Fruit fly (Drosophila melanogaster) whole organism, embryonic: ENCODE results near the gene CG11085.

ENCODE experiments used
- Antp ChIP-seq: fragments of 200-800 bp; sonication (Bioruptor generic); optimal IDR thresholded peaks from 3 replicates; lab custom pipeline; 2016; ENCODE audit warnings: missing biosample characterization, missing genetic modification characterization
- Atf-2 ChIP-seq: fragments of 200-800 bp; sonication (Bioruptor generic); optimal IDR thresholded peaks from 2 replicates; lab custom pipeline; 2016; ENCODE audit warnings: missing biosample characterization, missing genetic modification characterization
- CG10959 ChIP-seq: fragments of 200-800 bp; sonication (Bioruptor generic); IDR thresholded peaks from 2 replicates; pipeline ENCODE4 v1.3.6; 2022; ENCODE audit warnings: missing biosample characterization, missing genetic modification characterization
- CG11398 ChIP-seq: fragments of 200-800 bp; sonication (Bioruptor generic); optimal IDR thresholded peaks from 2 replicates; lab custom pipeline; 2016; ENCODE audit warnings: missing biosample characterization, missing genetic modification characterization
- CG12769 ChIP-seq: fragments of 200-800 bp; sonication (Bioruptor generic); optimal IDR thresholded peaks from 2 replicates; lab custom pipeline; 2019; ENCODE audit warnings: missing biosample characterization, mild to moderate bottlenecking, missing genetic modification characterization, moderate library complexity
- CG17612 ChIP-seq: fragments of 200-800 bp; sonication (Bioruptor generic); IDR thresholded peaks from 2 replicates; pipeline ENCODE4 v1.3.6; 2022; ENCODE audit warnings: missing biosample characterization, missing genetic modification characterization
- CG1832 ChIP-seq: fragments of 200-800 bp; sonication (Bioruptor generic); optimal IDR thresholded peaks from 2 replicates; lab custom pipeline; 2017; ENCODE audit warnings: missing biosample characterization, mild to moderate bottlenecking, missing genetic modification characterization, inconsistent platforms
- CG30403 ChIP-seq: fragments of 200-800 bp; sonication (Bioruptor generic); optimal IDR thresholded peaks from 3 replicates; lab custom pipeline; 2016; ENCODE audit warnings: missing biosample characterization, missing genetic modification characterization
- CG30431 ChIP-seq: fragments of 200-800 bp; sonication (Bioruptor generic); optimal IDR thresholded peaks from 2 replicates; lab custom pipeline; 2017; ENCODE audit warnings: missing biosample characterization, missing genetic modification characterization
- CG31441 ChIP-seq: fragments of 200-800 bp; sonication (Bioruptor generic); IDR thresholded peaks from 2 replicates; pipeline ENCODE4 v1.3.6; 2022; ENCODE audit warnings: missing biosample characterization, missing genetic modification characterization
- CG34376 ChIP-seq: fragments of 200-800 bp; sonication (Bioruptor generic); optimal IDR thresholded peaks from 2 replicates; lab custom pipeline; 2018; ENCODE audit warnings: missing biosample characterization, mild to moderate bottlenecking, missing genetic modification characterization
- CG3838 ChIP-seq: fragments of 200-800 bp; sonication (Bioruptor generic); optimal IDR thresholded peaks from 3 replicates; lab custom pipeline; 2016; ENCODE audit warnings: missing biosample characterization, missing genetic modification characterization
- CG3995 ChIP-seq: fragments of 200-800 bp; sonication (Bioruptor generic); optimal IDR thresholded peaks from 3 replicates; lab custom pipeline; 2016; ENCODE audit warnings: missing biosample characterization, missing genetic modification characterization
- CG4730 ChIP-seq: fragments of 200-800 bp; sonication (Bioruptor generic); IDR thresholded peaks from 2 replicates; pipeline ENCODE4 v1.3.6; 2022; ENCODE audit warnings: missing biosample characterization, missing genetic modification characterization
- CG6254 ChIP-seq: fragments of 200-800 bp; sonication (Bioruptor generic); optimal IDR thresholded peaks from 3 replicates; lab custom pipeline; 2017; ENCODE audit warnings: mild to moderate bottlenecking, missing biosample characterization, missing genetic modification reagents, missing genetic modification characterization
- CG6654 ChIP-seq: fragments of 200-800 bp; sonication (Bioruptor generic); optimal IDR thresholded peaks from 2 replicates; lab custom pipeline; 2017; ENCODE audit warnings: missing biosample characterization, mild to moderate bottlenecking, missing genetic modification characterization
- CG6854 ChIP-seq: fragments of 200-800 bp; sonication (Bioruptor generic); optimal IDR thresholded peaks from 3 replicates; lab custom pipeline; 2017; ENCODE audit warnings: missing biosample characterization, mild to moderate bottlenecking, missing genetic modification characterization
- Ets65A ChIP-seq: fragments of 200-800 bp; sonication (Bioruptor generic); peaks from one replicate; lab custom pipeline; 2016; ENCODE audit warnings: missing biosample characterization, missing genetic modification characterization
- GATAe ChIP-seq: fragments of 200-800 bp; sonication (Bioruptor generic); conservative IDR thresholded peaks from 2 replicates; pipeline ENCODE4 v1.3.6; 2022; ENCODE audit warnings: missing biosample characterization, missing genetic modification characterization
- Gsc ChIP-seq: fragments of 200-800 bp; sonication (Bioruptor generic); IDR thresholded peaks from 2 replicates; pipeline ENCODE4 v1.3.6; 2022; ENCODE audit warnings: missing biosample characterization, missing genetic modification characterization
- HHEX ChIP-seq: fragments of 200-800 bp; sonication (Bioruptor generic); optimal IDR thresholded peaks from 3 replicates; lab custom pipeline; 2017; ENCODE audit warnings: missing biosample characterization, mild to moderate bottlenecking, missing genetic modification characterization, missing genetic modification reagents
- Hey ChIP-seq: fragments of 200-800 bp; sonication (Bioruptor generic); optimal IDR thresholded peaks from 3 replicates; lab custom pipeline; 2018; ENCODE audit warnings: missing biosample characterization, mild to moderate bottlenecking, missing genetic modification characterization
- Lhr ChIP-seq: fragments of 200-800 bp; sonication (Bioruptor generic); optimal IDR thresholded peaks from 3 replicates; lab custom pipeline; 2017; ENCODE audit warnings: mild to moderate bottlenecking, missing biosample characterization, missing genetic modification reagents, missing genetic modification characterization
- MBD-R2 ChIP-seq: fragments of 200-800 bp; sonication (Bioruptor generic); IDR thresholded peaks from 2 replicates; pipeline ENCODE4 v1.3.6; 2022; ENCODE audit warnings: missing biosample characterization, missing genetic modification characterization
- MESR4 ChIP-seq: fragments of 200-800 bp; sonication (Bioruptor generic); optimal IDR thresholded peaks from 2 replicates; lab custom pipeline; 2018; ENCODE audit warnings: missing biosample characterization, mild to moderate bottlenecking, missing genetic modification characterization, moderate library complexity
- Neu2 ChIP-seq: fragments of 200-800 bp; sonication (Bioruptor generic); optimal IDR thresholded peaks from 3 replicates; lab custom pipeline; 2016; ENCODE audit warnings: missing biosample characterization, missing genetic modification characterization, borderline replicate concordance
- Side ChIP-seq: fragments of 200-800 bp; sonication (Bioruptor generic); optimal IDR thresholded peaks from 2 replicates; lab custom pipeline; 2016; ENCODE audit warnings: missing biosample characterization, missing genetic modification characterization
- ac ChIP-seq: fragments of 200-800 bp; sonication (Bioruptor generic); optimal IDR thresholded peaks from 3 replicates; lab custom pipeline; 2017; ENCODE audit warnings: missing biosample characterization, mild to moderate bottlenecking, missing genetic modification characterization
- bowl ChIP-seq: fragments of 200-800 bp; sonication (Bioruptor generic); IDR thresholded peaks from 2 replicates; pipeline ENCODE4 v1.3.6; 2022; ENCODE audit warnings: missing biosample characterization, missing genetic modification characterization
- btn ChIP-seq: fragments of 200-800 bp; sonication (Bioruptor generic); optimal IDR thresholded peaks from 2 replicates; lab custom pipeline; 2016; ENCODE audit warnings: missing biosample characterization, missing genetic modification characterization
- en ChIP-seq: fragments of 200-800 bp; sonication (Bioruptor generic); optimal IDR thresholded peaks from 2 replicates; lab custom pipeline; 2016; ENCODE audit warnings: missing biosample characterization, missing genetic modification characterization
- fd102C ChIP-seq: fragments of 200-800 bp; sonication (Bioruptor generic); optimal IDR thresholded peaks from 2 replicates; lab custom pipeline; 2018; ENCODE audit warnings: missing biosample characterization, mild to moderate bottlenecking, missing genetic modification characterization, moderate library complexity
- fd3F ChIP-seq: fragments of 200-800 bp; sonication (Bioruptor generic); optimal IDR thresholded peaks from 2 replicates; lab custom pipeline; 2018; ENCODE audit warnings: missing biosample characterization, mild to moderate bottlenecking, missing genetic modification characterization, moderate library complexity
- gem ChIP-seq: fragments of 200-800 bp; sonication (Bioruptor generic); optimal IDR thresholded peaks from 2 replicates; lab custom pipeline; 2019; ENCODE audit warnings: missing biosample characterization, mild to moderate bottlenecking, missing genetic modification characterization, moderate library complexity
- grau ChIP-seq: fragments of 200-800 bp; optimal IDR thresholded peaks from 3 replicates; lab custom pipeline; 2019; ENCODE audit warnings: missing biosample characterization, mild to moderate bottlenecking, missing genetic modification characterization, moderate library complexity
- her ChIP-seq: fragments of 200-800 bp; sonication (Bioruptor generic); optimal IDR thresholded peaks from 2 replicates; lab custom pipeline; 2016; ENCODE audit warnings: missing biosample characterization, missing genetic modification characterization
- hkb ChIP-seq, 2 experiments: fragments of 200-800 bp in 1 of 2; fragments of >200 bp in 1 of 2; sonication (Bioruptor generic) in 1 of 2; IDR thresholded peaks in 1 of 2; optimal IDR thresholded peaks in 1 of 2; 2 replicates each; pipeline versions ENCODE4 v1.3.6 to Lab custom; 2017 to 2022; ENCODE audit warnings: missing biosample characterization in 1 of 2, missing genetic modification characterization in 1 of 2
- maf-S ChIP-seq: fragments of 200-800 bp; sonication (Bioruptor generic); optimal IDR thresholded peaks from 2 replicates; lab custom pipeline; 2016; ENCODE audit warnings: missing biosample characterization, missing genetic modification characterization
- mam ChIP-seq: fragments of 200-800 bp; sonication (Bioruptor generic); optimal IDR thresholded peaks from 3 replicates; lab custom pipeline; 2016; ENCODE audit warnings: missing biosample characterization, missing genetic modification characterization
- mld ChIP-seq: fragments of 200-800 bp; sonication (Bioruptor generic); IDR thresholded peaks from 3 replicates; pipeline ENCODE4 v1.3.6; 2022; ENCODE audit warnings: missing biosample characterization, missing genetic modification characterization; ENCODE audit not compliant: partially characterized antibody
- nerfin-1 ChIP-seq: fragments of 200-800 bp; sonication (Bioruptor generic); optimal IDR thresholded peaks from 3 replicates; lab custom pipeline; 2019; ENCODE audit warnings: missing biosample characterization, mild to moderate bottlenecking, missing genetic modification characterization, moderate library complexity
- oc ChIP-seq: fragments of 200-800 bp; sonication (Bioruptor generic); optimal IDR thresholded peaks from 2 replicates; lab custom pipeline; 2018; ENCODE audit warnings: missing biosample characterization, mild to moderate bottlenecking, missing genetic modification characterization, moderate library complexity
- schlank ChIP-seq: fragments of 200-800 bp; sonication (Bioruptor generic); optimal IDR thresholded peaks from 2 replicates; lab custom pipeline; 2018; ENCODE audit warnings: missing biosample characterization, mild to moderate bottlenecking, missing genetic modification characterization
- slp2 ChIP-seq: fragments of 200-800 bp; sonication (Bioruptor generic); optimal IDR thresholded peaks from 2 replicates; lab custom pipeline; 2016; ENCODE audit warnings: missing biosample characterization, missing genetic modification characterization
- sna ChIP-seq: fragments of 200-800 bp; sonication (Bioruptor generic); IDR thresholded peaks from 2 replicates; pipeline ENCODE4 v1.3.6; 2022; ENCODE audit warnings: missing biosample characterization, missing genetic modification characterization; ENCODE audit not compliant: partially characterized antibody
- sob ChIP-seq: fragments of 200-800 bp; sonication (Bioruptor generic); IDR thresholded peaks from 2 replicates; pipeline ENCODE4 v1.3.6; 2022; ENCODE audit warnings: missing biosample characterization, missing genetic modification characterization
- sr ChIP-seq: fragments of 200-800 bp; sonication (Bioruptor generic); IDR thresholded peaks from 3 replicates; pipeline ENCODE4 v1.3.6; 2022; ENCODE audit warnings: missing biosample characterization, missing genetic modification characterization
- tx ChIP-seq: fragments of 200-800 bp; sonication (Bioruptor generic); optimal IDR thresholded peaks from 2 replicates; lab custom pipeline; 2016; ENCODE audit warnings: missing biosample characterization, missing genetic modification characterization
- yki ChIP-seq: fragments of >200 bp; optimal IDR thresholded peaks from 3 replicates; lab custom pipeline; 2018
- zen ChIP-seq: fragments of 200-800 bp; sonication (Bioruptor generic); optimal IDR thresholded peaks from 3 replicates; lab custom pipeline; 2018; ENCODE audit warnings: missing biosample characterization, mild to moderate bottlenecking, missing genetic modification characterization, moderate library complexity
- zf30C ChIP-seq: fragments of 200-800 bp; sonication (Bioruptor generic); optimal IDR thresholded peaks from 3 replicates; lab custom pipeline; 2018; ENCODE audit warnings: missing biosample characterization, mild to moderate bottlenecking, missing genetic modification characterization

Gene CG11085

dm6 chrX:12667600-12668250 is 51.6 kb downstream of the CG11085 start (continued):
- TF ChIP-seq CG12769 (tag; lab: Kevin White, UChicago) (no peak), Lhr (GFP tag; lab: Kevin White, UChicago) (no peak), oc (tag; lab: Kevin White, UChicago) (no peak), GATAe (GFP tag; lab: Robert Waterston, UW) (0 out of 2 replicates have a peak, but pooled peaks have one; percentile 9), CG6854 (GFP tag; lab: Kevin White, UChicago) (no peak), CG31441 (GFP tag; lab: Robert Waterston, UW) (no peak), CG10959 (GFP tag; lab: Robert Waterston, UW) (no peak), gem (tag; lab: Kevin White, UChicago) (no peak), CG3838 (GFP tag; lab: Kevin White, UChicago) (no peak), CG17612 (no peak), Ets65A (GFP tag; lab: Kevin White, UChicago) (peak; percentile 76), ac (GFP tag; lab: Kevin White, UChicago) (no peak), zf30C (GFP tag; lab: Kevin White, UChicago) (no peak), Gsc (no peak), HHEX (GFP tag; lab: Kevin White, UChicago) (peak; percentile 9), her (GFP tag; lab: Kevin White, UChicago) (no peak), sob (GFP tag; lab: Robert Waterston, UW) (no peak), Neu2 (GFP tag; lab: Kevin White, UChicago) (no peak), hkb (optimal IDR thresholded peaks at IDR 0.05; lab: Kevin White, UChicago) (no peak), hkb (GFP tag; IDR thresholded peaks at IDR 0.05; lab: Robert Waterston, UW) (no peak), CG34376 (GFP tag; lab: Kevin White, UChicago) (peak; percentile 8), maf-S (GFP tag; lab: Kevin White, UChicago) (no peak), sna (GFP tag; lab: Robert Waterston, UW) (no peak), grau (no peak), en (GFP tag; lab: Kevin White, UChicago) (no peak), fd3F (GFP tag; lab: Kevin White, UChicago) (no peak), CG11398 (GFP tag; lab: Kevin White, UChicago) (no peak), MBD-R2 (GFP tag; lab: Robert Waterston, UW) (no peak), CG4730 (GFP tag; lab: Robert Waterston, UW) (no peak), sr (GFP tag; lab: Robert Waterston, UW) (no peak), bowl (GFP tag; lab: Robert Waterston, UW) (no peak), zen (tag; lab: Kevin White, UChicago) (no peak), yki (lab: Kevin White, UChicago) (no peak), CG6254 (GFP tag; lab: Kevin White, UChicago) (no peak), Antp (GFP tag; lab: Kevin White, UChicago) (no peak), Atf-2 (GFP tag; lab: Kevin White, UChicago) (no peak), schlank (tag; lab: Kevin White, UChicago) (no peak), CG3995 (no peak), CG30403 (GFP tag; lab: Kevin White, UChicago) (no peak), tx (no peak), slp2 (no peak), CG6654 (GFP tag; lab: Kevin White, UChicago) (no peak), mld (GFP tag; lab: Robert Waterston, UW) (no peak), CG1832 (no peak), btn (GFP tag; lab: Kevin White, UChicago) (no peak), CG30431 (no peak), fd102C (GFP tag; lab: Kevin White, UChicago) (no peak), Hey (tag; lab: Kevin White, UChicago) (no peak), nerfin-1 (tag; lab: Kevin White, UChicago) (no peak), MESR4 (no peak), Side (no peak), mam (no peak)
